Worm (Caenorhabditis elegans) whole organism, late embryonic: ENCODE results near the gene F19B2.7.

Experiments used
- C08G9.2 ChIP-seq: sonication (generic microtip); optimal IDR thresholded peaks from 2 replicates; lab custom pipeline; 2016; ENCODE audit warnings: mild to moderate bottlenecking, missing genetic modification characterization, moderate library complexity, missing compliant biosample characterization
- K02D7.2 ChIP-seq: sonication (generic microtip); optimal IDR thresholded peaks from 2 replicates; lab custom pipeline; 2017; ENCODE audit warnings: mild to moderate bottlenecking, missing genetic modification characterization, missing compliant biosample characterization
- Y22D7AL.16 ChIP-seq: sonication (generic microtip); optimal IDR thresholded peaks from 2 replicates; lab custom pipeline; 2016; ENCODE audit warnings: missing genetic modification characterization, missing compliant biosample characterization
- ama-1 ChIP-seq: fragments of 150-350 bp; optimal IDR thresholded peaks from 2 replicates; lab custom pipeline; 2014
- ceh-14 ChIP-seq: sonication (generic microtip); optimal IDR thresholded peaks from 2 replicates; lab custom pipeline; 2016; ENCODE audit warnings: missing genotype, missing genetic modification characterization, missing compliant biosample characterization
- ceh-18 ChIP-seq: sonication (generic microtip); optimal IDR thresholded peaks from 2 replicates; lab custom pipeline; 2016; ENCODE audit warnings: missing genetic modification characterization, missing compliant biosample characterization
- ceh-19 ChIP-seq: fragments of 200-800 bp; sonication (Bioruptor generic); optimal IDR thresholded peaks from 2 replicates; lab custom pipeline; 2018; ENCODE audit warnings: mild to moderate bottlenecking, missing genetic modification characterization, missing compliant biosample characterization
- ceh-31 ChIP-seq: sonication (generic microtip); optimal IDR thresholded peaks from 2 replicates; lab custom pipeline; 2016; ENCODE audit warnings: missing genetic modification characterization, missing compliant biosample characterization
- ceh-34 ChIP-seq: sonication (generic microtip); optimal IDR thresholded peaks from 2 replicates; lab custom pipeline; 2016; ENCODE audit warnings: mild to moderate bottlenecking, missing genetic modification characterization, missing compliant biosample characterization
- ceh-45 ChIP-seq: fragments of 200-800 bp; sonication (Bioruptor generic); IDR thresholded peaks from 2 replicates; pipeline ENCODE4 v1.3.6; 2022; ENCODE audit warnings: missing genetic modification reagents, missing genetic modification characterization, missing compliant biosample characterization
- ceh-6 ChIP-seq: fragments of 200-800 bp; sonication (Bioruptor generic); optimal IDR thresholded peaks from 2 replicates; lab custom pipeline; 2018; ENCODE audit warnings: mild to moderate bottlenecking, missing genetic modification characterization, missing compliant biosample characterization
- ceh-9 ChIP-seq: sonication (generic microtip); optimal IDR thresholded peaks from 2 replicates; lab custom pipeline; 2016; ENCODE audit warnings: mild to moderate bottlenecking, missing genetic modification characterization, inconsistent platforms, missing compliant biosample characterization
- che-1 ChIP-seq: sonication (generic microtip); optimal IDR thresholded peaks from 2 replicates; lab custom pipeline; 2016; ENCODE audit warnings: mild to moderate bottlenecking, missing genetic modification characterization, missing compliant biosample characterization
- dmd-4 ChIP-seq: sonication (generic microtip); optimal IDR thresholded peaks from 2 replicates; lab custom pipeline; 2016; ENCODE audit warnings: borderline replicate concordance, missing genetic modification characterization, missing compliant biosample characterization
- dve-1 ChIP-seq: sonication (generic microtip); optimal IDR thresholded peaks from 2 replicates; lab custom pipeline; 2017; ENCODE audit warnings: antibody characterized with exemption, mild to moderate bottlenecking, missing genetic modification characterization, missing compliant biosample characterization
- elt-2 ChIP-seq: sonication (generic microtip); optimal IDR thresholded peaks from 2 replicates; lab custom pipeline; 2016; ENCODE audit warnings: missing genetic modification reagents, missing genetic modification characterization, missing compliant biosample characterization
- elt-4 ChIP-seq: sonication (generic microtip); optimal IDR thresholded peaks from 2 replicates; lab custom pipeline; 2016; ENCODE audit warnings: missing genetic modification characterization, missing compliant biosample characterization
- ets-4 ChIP-seq: sonication (generic microtip); optimal IDR thresholded peaks from 2 replicates; lab custom pipeline; 2016; ENCODE audit warnings: missing genetic modification characterization, missing compliant biosample characterization
- fax-1 ChIP-seq: sonication (generic microtip); optimal IDR thresholded peaks from 2 replicates; lab custom pipeline; 2016; ENCODE audit warnings: missing genotype, missing genetic modification characterization, missing compliant biosample characterization
- fkh-10 ChIP-seq: fragments of 150-350 bp; optimal IDR thresholded peaks from 2 replicates; lab custom pipeline; 2014; ENCODE audit warnings: missing biosample characterization, missing genetic modification reagents, missing genetic modification characterization
- fkh-6 ChIP-seq: sonication (generic microtip); optimal IDR thresholded peaks from 2 replicates; lab custom pipeline; 2016; ENCODE audit warnings: missing genetic modification characterization, missing compliant biosample characterization
- gmeb-2 ChIP-seq: sonication (generic microtip); optimal IDR thresholded peaks from 2 replicates; lab custom pipeline; 2016; ENCODE audit warnings: missing genetic modification characterization, inconsistent platforms, missing compliant biosample characterization
- hlh-30 ChIP-seq: sonication (generic microtip); optimal IDR thresholded peaks from 2 replicates; lab custom pipeline; 2017; ENCODE audit warnings: antibody characterized with exemption, missing genetic modification characterization, missing compliant biosample characterization; ENCODE audit not compliant: insufficient read depth
- hlh-8 ChIP-seq: sonication (generic microtip); optimal IDR thresholded peaks from 2 replicates; lab custom pipeline; 2016; ENCODE audit warnings: missing genotype, missing genetic modification characterization, missing compliant biosample characterization
- lim-6 ChIP-seq: sonication (generic microtip); optimal IDR thresholded peaks from 2 replicates; lab custom pipeline; 2016; ENCODE audit warnings: missing genetic modification characterization, missing compliant biosample characterization
- madf-2 ChIP-seq: sonication (generic microtip); optimal IDR thresholded peaks from 2 replicates; lab custom pipeline; 2017; ENCODE audit warnings: missing genetic modification characterization, missing compliant biosample characterization
- mec-3 ChIP-seq: sonication (generic microtip); optimal IDR thresholded peaks from 2 replicates; lab custom pipeline; 2016; ENCODE audit warnings: borderline replicate concordance, missing genetic modification characterization, missing compliant biosample characterization
- nfya-1 ChIP-seq: sonication (generic microtip); optimal IDR thresholded peaks from 2 replicates; lab custom pipeline; 2017; ENCODE audit warnings: missing genetic modification characterization, mild to moderate bottlenecking, missing compliant biosample characterization, antibody characterized with exemption, moderate library complexity
- nhr-11 ChIP-seq: fragments of 150-350 bp; optimal IDR thresholded peaks from 2 replicates; lab custom pipeline; 2014; ENCODE audit warnings: missing biosample characterization, missing genetic modification characterization
- npax-4 ChIP-seq: sonication (generic microtip); optimal IDR thresholded peaks from 2 replicates; lab custom pipeline; 2016; ENCODE audit warnings: missing genetic modification characterization, missing compliant biosample characterization
- pag-3 ChIP-seq: sonication (generic microtip); optimal IDR thresholded peaks from 2 replicates; lab custom pipeline; 2016; ENCODE audit warnings: missing compliant biosample characterization, missing genetic modification characterization, borderline replicate concordance
- pros-1 ChIP-seq: fragments of 150-350 bp; optimal IDR thresholded peaks from 2 replicates; lab custom pipeline; 2014; ENCODE audit warnings: missing biosample characterization, missing genetic modification reagents, missing genetic modification characterization
- ref-2 ChIP-seq: sonication (generic microtip); optimal IDR thresholded peaks from 2 replicates; lab custom pipeline; 2016; ENCODE audit warnings: missing genetic modification characterization, missing compliant biosample characterization
- sox-2 ChIP-seq: fragments of 200-800 bp; sonication (Bioruptor generic); IDR thresholded peaks from 2 replicates; pipeline ENCODE4 v1.3.6; 2022; ENCODE audit warnings: missing genetic modification reagents, missing genetic modification characterization, missing compliant biosample characterization
- ttx-3 ChIP-seq: sonication (generic microtip); optimal IDR thresholded peaks from 2 replicates; lab custom pipeline; 2016; ENCODE audit warnings: missing genetic modification reagents, missing genetic modification characterization, missing compliant biosample characterization
- unc-3 ChIP-seq, 2 experiments: fragments of 200-800 bp in 1 of 2; sonication (Bioruptor generic) in 1 of 2; sonication (generic microtip) in 1 of 2; conservative IDR thresholded peaks in 1 of 2; optimal IDR thresholded peaks in 1 of 2; 2 replicates each; pipeline versions ENCODE4 v1.3.6 to Lab custom; 2016 to 2022; ENCODE audit warnings: missing compliant biosample characterization in 2 of 2, missing genetic modification characterization in 2 of 2, missing genetic modification reagents in 1 of 2
- unc-55 ChIP-seq: sonication (generic microtip); optimal IDR thresholded peaks from 2 replicates; lab custom pipeline; 2017; ENCODE audit warnings: missing biosample characterization, missing genetic modification reagents, missing genetic modification characterization
- zip-5 ChIP-seq: sonication (generic microtip); optimal IDR thresholded peaks from 2 replicates; lab custom pipeline; 2016; ENCODE audit warnings: missing genetic modification characterization, missing compliant biosample characterization

Gene F19B2.7

ce11 chrV:20123616-20124015, 27.9 kb upstream of the F19B2.7 start:
- TF ChIP-seq fax-1 (tag; lab: Kevin White, UChicago) (no peak), che-1 (tag; lab: Kevin White, UChicago) (no peak), fkh-6 (tag; lab: Kevin White, UChicago) (no peak), dve-1 (tag; lab: Kevin White, UChicago) (no peak), Y22D7AL.16 (tag; lab: Kevin White, UChicago) (no peak), lim-6 (tag; lab: Kevin White, UChicago) (no peak), ets-4 (tag; lab: Kevin White, UChicago) (no peak), ceh-19 (GFP tag; lab: Kevin White, UChicago) (no peak), elt-2 (no peak), ceh-9 (tag; lab: Kevin White, UChicago) (no peak), ceh-31 (no peak), ref-2 (tag; lab: Kevin White, UChicago) (no peak), gmeb-2 (tag; lab: Kevin White, UChicago) (no peak)

DNA sequence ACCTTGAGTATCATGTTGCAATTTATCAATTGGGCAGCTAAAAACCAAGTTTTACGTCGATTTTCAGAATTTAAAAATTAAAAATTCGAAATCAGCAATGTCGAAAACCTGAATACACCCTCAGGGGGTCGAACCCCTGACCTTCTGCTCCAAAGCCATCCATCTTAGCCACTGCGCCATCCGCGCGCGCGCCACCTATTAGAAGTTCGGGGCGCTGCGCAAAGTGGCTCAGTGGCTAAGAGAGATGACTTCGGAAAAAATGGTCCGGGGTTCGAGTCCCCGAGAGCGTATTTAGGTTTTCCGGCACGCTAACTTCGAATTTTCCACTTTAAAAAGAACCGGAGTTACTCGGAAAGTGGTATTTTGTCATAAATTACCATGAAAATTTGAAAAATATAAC, 27.1 kb upstream of the F19B2.7 start:
- TF ChIP-seq unc-55 (GFP tag; lab: Kevin White, UChicago) (no peak), pros-1 (tag; lab: Kevin White, UChicago) (no peak)

DNA sequence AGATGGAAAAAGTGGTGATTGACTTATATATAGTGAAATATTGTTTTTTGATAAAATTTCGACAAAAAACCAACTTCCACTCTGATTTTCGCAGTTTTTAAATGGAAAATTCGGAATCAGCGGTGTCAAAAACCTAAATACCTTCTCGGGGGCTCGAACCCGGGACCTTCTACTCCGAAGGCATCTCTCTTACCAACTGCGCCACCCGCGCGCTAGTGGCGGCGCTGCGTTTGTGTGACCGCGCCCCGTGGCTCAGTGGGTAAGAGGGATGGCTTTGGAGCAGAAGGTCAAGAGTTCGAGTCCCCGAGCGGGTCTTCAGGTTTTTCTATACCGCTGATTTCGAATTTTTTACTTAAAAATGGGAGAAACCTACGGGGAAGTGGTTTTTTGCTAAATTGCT, 26.4 kb upstream of the F19B2.7 start:
- no peak for TF ChIP-seq ceh-45
- no peak for TF ChIP-seq unc-55 (GFP tag; lab: Kevin White, UChicago)
- TF ChIP-seq hlh-30 (tag; lab: Kevin White, UChicago): no peak
- no peak for TF ChIP-seq C08G9.2 (tag; lab: Kevin White, UChicago)
- no peak for TF ChIP-seq mec-3 (tag; lab: Kevin White, UChicago)
- TF ChIP-seq madf-2 (tag; lab: Kevin White, UChicago): no peak
- no peak for TF ChIP-seq ceh-31
- TF ChIP-seq ttx-3: no peak
- no peak for TF ChIP-seq pag-3 (tag; lab: Kevin White, UChicago)
- no peak for TF ChIP-seq sox-2 (GFP tag; lab: Robert Waterston, UW)
- no peak for TF ChIP-seq elt-4 (tag; lab: Kevin White, UChicago)
- TF ChIP-seq ceh-14 (tag; lab: Kevin White, UChicago): no peak
- no peak for TF ChIP-seq zip-5 (tag; lab: Kevin White, UChicago)
- TF ChIP-seq fkh-10 (GFP tag; lab: Kevin White, UChicago): no peak
- no peak for TF ChIP-seq nhr-11 (tag; lab: Kevin White, UChicago)
- TF ChIP-seq ref-2 (tag; lab: Kevin White, UChicago): no peak

DNA sequence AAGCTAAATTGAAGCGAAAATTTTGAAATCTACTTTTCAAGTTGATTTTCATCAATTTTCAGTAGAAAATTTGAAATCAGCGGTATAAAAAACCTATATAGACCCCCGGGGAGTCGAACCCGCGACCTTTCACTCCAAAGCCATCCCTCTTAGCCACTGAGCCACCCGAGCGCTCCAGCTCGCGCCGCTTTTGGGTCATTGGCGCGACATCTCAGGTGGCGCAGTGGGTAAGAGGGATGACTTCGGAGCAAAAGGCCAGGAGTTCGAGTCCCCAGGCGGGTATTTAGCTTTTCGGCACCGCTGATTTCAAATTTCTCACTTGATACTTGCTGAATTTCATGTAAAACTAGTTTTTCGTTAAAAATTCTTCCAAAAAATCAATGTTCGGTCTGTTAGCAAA, 24.9 kb upstream of the F19B2.7 start:
- TF ChIP-seq ama-1 (no peak), npax-4 (tag; lab: Kevin White, UChicago) (no peak), zip-5 (tag; lab: Kevin White, UChicago) (no peak), dmd-4 (tag; lab: Kevin White, UChicago) (no peak), hlh-30 (tag; lab: Kevin White, UChicago) (no peak), hlh-8 (no peak), ceh-34 (tag; lab: Kevin White, UChicago) (no peak), ceh-18 (tag; lab: Kevin White, UChicago) (no peak), pag-3 (tag; lab: Kevin White, UChicago) (no peak), ceh-9 (tag; lab: Kevin White, UChicago) (no peak), gmeb-2 (tag; lab: Kevin White, UChicago) (no peak), ceh-19 (GFP tag; lab: Kevin White, UChicago) (no peak), unc-3 (GFP tag; conservative IDR thresholded peaks at IDR 0.05; lab: Robert Waterston, UW) (no peak), unc-3 (tag; optimal IDR thresholded peaks at IDR 0.05; lab: Kevin White, UChicago) (no peak), ttx-3 (no peak), nfya-1 (no peak), dve-1 (tag; lab: Kevin White, UChicago) (no peak), K02D7.2 (tag; lab: Kevin White, UChicago) (no peak), ceh-6 (GFP tag; lab: Kevin White, UChicago) (no peak)
